Worm (Caenorhabditis elegans) whole organism, L3 larva: ENCODE data around the gene Y54G11A.3.

Experiments used
- ceh-16 ChIP-seq: sonication (generic microtip); optimal IDR thresholded peaks from 2 replicates; lab custom pipeline; 2017; ENCODE audit warnings: missing biosample characterization, missing genetic modification characterization
- fos-1 ChIP-seq: fragments of 150-350 bp; optimal IDR thresholded peaks from 2 replicates; lab custom pipeline; 2014; ENCODE audit warnings: missing biosample characterization, missing genetic modification characterization
- mdl-1 ChIP-seq: fragments of 150-350 bp; optimal IDR thresholded peaks from 2 replicates; lab custom pipeline; 2014; ENCODE audit warnings: missing biosample characterization, missing genetic modification characterization
- nfya-1 ChIP-seq: sonication (generic microtip); optimal IDR thresholded peaks from 2 replicates; lab custom pipeline; 2017; ENCODE audit warnings: missing genetic modification characterization, mild to moderate bottlenecking, missing compliant biosample characterization, antibody characterized with exemption, moderate library complexity; ENCODE audit not compliant: insufficient read depth
- nhr-11 ChIP-seq: fragments of 150-350 bp; optimal IDR thresholded peaks from 2 replicates; lab custom pipeline; 2014; ENCODE audit warnings: missing biosample characterization, missing genetic modification characterization
- nhr-23 ChIP-seq: fragments of 150-350 bp; optimal IDR thresholded peaks from 2 replicates; lab custom pipeline; 2014; ENCODE audit warnings: missing biosample characterization, missing genetic modification reagents, missing genetic modification characterization
- nhr-28 ChIP-seq: fragments of 150-350 bp; optimal IDR thresholded peaks from 2 replicates; lab custom pipeline; 2014; ENCODE audit warnings: missing biosample characterization, missing genetic modification characterization
- skn-1 ChIP-seq: fragments of 150-350 bp; optimal IDR thresholded peaks from 2 replicates; lab custom pipeline; 2014; ENCODE audit warnings: missing biosample characterization, missing genetic modification characterization
- tbx-2 ChIP-seq: sonication (generic microtip); optimal IDR thresholded peaks from 2 replicates; lab custom pipeline; 2016; ENCODE audit warnings: mild to moderate bottlenecking, missing genetic modification characterization, missing compliant biosample characterization
- ztf-4 ChIP-seq: fragments of 150-350 bp; optimal IDR thresholded peaks from 2 replicates; lab custom pipeline; 2014; ENCODE audit warnings: missing biosample characterization, missing genetic modification characterization

- no peak for TF ChIP-seq mdl-1 (tag; lab: Kevin White, UChicago)
- TF ChIP-seq ztf-4 = no peak
- no peak for TF ChIP-seq nhr-23 (tag; lab: Kevin White, UChicago)
- TF ChIP-seq nhr-28 (tag; lab: Kevin White, UChicago) = no peak
- TF ChIP-seq nhr-11 (tag; lab: Kevin White, UChicago) = no peak
- TF ChIP-seq tbx-2 = no peak
- no peak for TF ChIP-seq fos-1
- TF ChIP-seq ceh-16 = no peak
- no peak for TF ChIP-seq skn-1 (tag; lab: Kevin White, UChicago)
- TF ChIP-seq nfya-1 (tag; lab: Kevin White, UChicago) = peak; percentile 90
Measured at ce11 chrII:14269839-14270238, 6.6 kb upstream of the Y54G11A.3 start.
